Fruit fly (Drosophila melanogaster) whole organism, pupa: Measurements from ENCODE around the gene CG33257.

Source experiments
- CG10348 ChIP-seq: fragments of 200-800 bp; sonication (Bioruptor generic); IDR thresholded peaks from 2 replicates; pipeline ENCODE4 v1.3.6; 2022; ENCODE audit warnings: missing biosample characterization, missing genetic modification characterization
- CG12605 ChIP-seq: fragments of 200-800 bp; sonication (Bioruptor generic); IDR thresholded peaks from 2 replicates; pipeline ENCODE4 v1.3.6; 2022; ENCODE audit warnings: missing biosample characterization, missing genetic modification characterization
- CG13204 ChIP-seq: fragments of 200-800 bp; sonication (Bioruptor generic); optimal IDR thresholded peaks from 2 replicates; lab custom pipeline; 2018; ENCODE audit warnings: missing biosample characterization, mild to moderate bottlenecking, missing genetic modification characterization, moderate library complexity
- CG14655 ChIP-seq: fragments of 200-800 bp; sonication (Bioruptor generic); optimal IDR thresholded peaks from 3 replicates; lab custom pipeline; 2017; ENCODE audit warnings: mild to moderate bottlenecking, missing biosample characterization, missing genetic modification reagents, missing genetic modification characterization
- CG15710 ChIP-seq: fragments of 200-800 bp; sonication (Bioruptor generic); optimal IDR thresholded peaks from 2 replicates; lab custom pipeline; 2018; ENCODE audit warnings: missing biosample characterization, mild to moderate bottlenecking, missing genetic modification characterization, moderate library complexity
- CG17806 ChIP-seq: fragments of 200-800 bp; sonication (Bioruptor generic); optimal IDR thresholded peaks from 2 replicates; lab custom pipeline; 2018; ENCODE audit warnings: missing biosample characterization, mild to moderate bottlenecking, missing genetic modification characterization, moderate library complexity
- CG32121 ChIP-seq: fragments of 200-800 bp; sonication (Bioruptor generic); IDR thresholded peaks from 2 replicates; pipeline ENCODE4 v1.3.6; 2022; ENCODE audit warnings: missing biosample characterization, missing genetic modification characterization
- CG34367 ChIP-seq: fragments of 200-800 bp; sonication (Bioruptor generic); optimal IDR thresholded peaks from 2 replicates; lab custom pipeline; 2018; ENCODE audit warnings: missing biosample characterization, mild to moderate bottlenecking, missing genetic modification characterization
- CG4496 ChIP-seq: fragments of 200-800 bp; sonication (Bioruptor generic); IDR thresholded peaks from 3 replicates; pipeline ENCODE4 v1.3.6; 2022; ENCODE audit warnings: missing biosample characterization, missing genetic modification characterization
- CG8159 ChIP-seq: fragments of 200-800 bp; sonication (Bioruptor generic); optimal IDR thresholded peaks from 3 replicates; lab custom pipeline; 2018; ENCODE audit warnings: missing biosample characterization, mild to moderate bottlenecking, missing genetic modification characterization, moderate library complexity
- CG8301 ChIP-seq: fragments of 200-800 bp; sonication (Bioruptor generic); optimal IDR thresholded peaks from 2 replicates; lab custom pipeline; 2018; ENCODE audit warnings: missing biosample characterization, mild to moderate bottlenecking, missing genetic modification characterization
- CG9948 ChIP-seq: fragments of 200-800 bp; sonication (Bioruptor generic); optimal IDR thresholded peaks from 2 replicates; lab custom pipeline; 2018; ENCODE audit warnings: missing biosample characterization, mild to moderate bottlenecking, missing genetic modification characterization, moderate library complexity
- D1 ChIP-seq: fragments of 200-800 bp; sonication (Bioruptor generic); optimal IDR thresholded peaks from 2 replicates; lab custom pipeline; 2018; ENCODE audit warnings: missing biosample characterization, mild to moderate bottlenecking, missing genetic modification characterization, moderate library complexity
- EcR ChIP-seq: fragments of 200-800 bp; sonication (Bioruptor generic); optimal IDR thresholded peaks from 3 replicates; lab custom pipeline; 2019; ENCODE audit warnings: missing biosample characterization, missing genetic modification characterization, mild to moderate bottlenecking, moderate library complexity, missing genetic modification reagents
- Ets98B ChIP-seq: fragments of 200-800 bp; sonication (Bioruptor generic); IDR thresholded peaks from 2 replicates; pipeline ENCODE4 v1.3.6; 2022; ENCODE audit warnings: missing biosample characterization, missing genetic modification characterization
- Pif1A ChIP-seq: fragments of 200-800 bp; sonication (Bioruptor generic); optimal IDR thresholded peaks from 3 replicates; lab custom pipeline; 2016; ENCODE audit warnings: missing biosample characterization, missing genetic modification characterization
- Pif1B ChIP-seq: fragments of 200-800 bp; sonication (Bioruptor generic); optimal IDR thresholded peaks from 3 replicates; lab custom pipeline; 2016; ENCODE audit warnings: missing biosample characterization, missing genetic modification characterization
- Snoo ChIP-seq: fragments of 200-800 bp; sonication (Bioruptor generic); optimal IDR thresholded peaks from 3 replicates; lab custom pipeline; 2017; ENCODE audit warnings: missing biosample characterization, mild to moderate bottlenecking, missing genetic modification characterization, inconsistent platforms
- fd96Ca ChIP-seq: fragments of 200-800 bp; sonication (Bioruptor generic); IDR thresholded peaks from 3 replicates; pipeline ENCODE4 v1.3.6; 2022; ENCODE audit warnings: missing biosample characterization, missing genetic modification characterization
- gl ChIP-seq: fragments of 200-800 bp; sonication (Bioruptor generic); optimal IDR thresholded peaks from 2 replicates; lab custom pipeline; 2018; ENCODE audit warnings: missing biosample characterization, mild to moderate bottlenecking, missing genetic modification characterization
- rn ChIP-seq: fragments of 200-800 bp; sonication (Bioruptor generic); IDR thresholded peaks from 2 replicates; pipeline ENCODE4 v1.3.6; 2022; ENCODE audit warnings: missing biosample characterization, missing genetic modification characterization

Gene CG33257

dm6 chr3L:16334876-16335275 is 11.2 kb upstream of the CG33257 start:
- TF ChIP-seq EcR (GFP tag; lab: Kevin White, UChicago): peak; percentile 25
- TF ChIP-seq fd96Ca (GFP tag; lab: Robert Waterston, UW): 0 out of 3 replicates have a peak, but pooled peaks have one; percentile 15
- TF ChIP-seq Pif1B (GFP tag; lab: Kevin White, UChicago): no peak
- no peak for TF ChIP-seq CG8159
- TF ChIP-seq rn (GFP tag; lab: Robert Waterston, UW): no peak
- peak; percentile 69; the same call in 2 of the 3 replicates for TF ChIP-seq CG4496 (GFP tag; lab: Robert Waterston, UW)
- TF ChIP-seq CG14655: no peak

dm6 chr3L:16337739-16338138 is 8.4 kb upstream of the CG33257 start:
- TF ChIP-seq D1 (no peak), EcR (GFP tag; lab: Kevin White, UChicago) (no peak), fd96Ca (GFP tag; lab: Robert Waterston, UW) (no peak), CG14655 (no peak), CG32121 (GFP tag; lab: Robert Waterston, UW) (no peak)
- TF ChIP-seq, all 21 proteins: peak for 0

- TF ChIP-seq Pif1B (GFP tag; lab: Kevin White, UChicago) (no peak), CG8159 (no peak), Pif1A (GFP tag; lab: Kevin White, UChicago) (no peak), CG13204 (no peak), CG9948 (tag; lab: Kevin White, UChicago) (no peak), CG12605 (no peak), EcR (GFP tag; lab: Kevin White, UChicago) (no peak), Snoo (tag; lab: Kevin White, UChicago) (no peak), fd96Ca (GFP tag; lab: Robert Waterston, UW) (no peak), CG4496 (GFP tag; lab: Robert Waterston, UW) (no peak), Ets98B (GFP tag; lab: Robert Waterston, UW) (no peak), CG10348 (GFP tag; lab: Robert Waterston, UW) (no peak), CG32121 (GFP tag; lab: Robert Waterston, UW) (no peak), rn (GFP tag; lab: Robert Waterston, UW) (no peak), CG17806 (tag; lab: Kevin White, UChicago) (no peak), gl (tag; lab: Kevin White, UChicago) (no peak), CG15710 (tag; lab: Kevin White, UChicago) (no peak), CG34367 (tag; lab: Kevin White, UChicago) (no peak)
Measured at dm6 chr3L:16338703-16339102, 7.4 kb upstream of the CG33257 start, which contains the start of gene CG4998. CG4998 (plus strand) TSS chr3L:16339003.

dm6 chr3L:16339463-16339862 is 6.7 kb upstream of the CG33257 start:
- TF ChIP-seq Pif1A (GFP tag; lab: Kevin White, UChicago) (no peak), CG4496 (GFP tag; lab: Robert Waterston, UW) (no peak), Snoo (tag; lab: Kevin White, UChicago) (no peak), CG10348 (GFP tag; lab: Robert Waterston, UW) (no peak), CG17806 (tag; lab: Kevin White, UChicago) (no peak), CG14655 (no peak), CG9948 (tag; lab: Kevin White, UChicago) (no peak), CG32121 (GFP tag; lab: Robert Waterston, UW) (no peak), D1 (no peak), Pif1B (GFP tag; lab: Kevin White, UChicago) (no peak), CG13204 (no peak), CG34367 (tag; lab: Kevin White, UChicago) (no peak), fd96Ca (GFP tag; lab: Robert Waterston, UW) (no peak), EcR (GFP tag; lab: Kevin White, UChicago) (no peak), CG8301 (tag; lab: Kevin White, UChicago) (no peak), CG15710 (tag; lab: Kevin White, UChicago) (no peak), Ets98B (GFP tag; lab: Robert Waterston, UW) (no peak; the same call in 1 of the 2 replicates), CG12605 (no peak), rn (GFP tag; lab: Robert Waterston, UW) (no peak), gl (tag; lab: Kevin White, UChicago) (no peak)
- TF ChIP-seq, all 21 proteins: peak for 0

- TF ChIP-seq EcR (GFP tag; lab: Kevin White, UChicago) (peak; percentile 35), CG34367 (tag; lab: Kevin White, UChicago) (no peak), CG13204 (no peak), CG32121 (GFP tag; lab: Robert Waterston, UW) (no peak)
Measured at dm6 chr3L:16339873-16340272, 6.2 kb upstream of the CG33257 start.

- TF ChIP-seq gl (tag; lab: Kevin White, UChicago): no peak
- no peak for TF ChIP-seq CG13204
- no peak for TF ChIP-seq CG9948 (tag; lab: Kevin White, UChicago)
- no peak for TF ChIP-seq D1
- no peak for TF ChIP-seq CG8301 (tag; lab: Kevin White, UChicago)
- TF ChIP-seq fd96Ca (GFP tag; lab: Robert Waterston, UW): no peak
- no peak for TF ChIP-seq CG14655
- TF ChIP-seq CG32121 (GFP tag; lab: Robert Waterston, UW): no peak
Measured at dm6 chr3L:16347914-16348313, 1.8 kb downstream of the CG33257 start, which contains the start of gene mRpS34. mRpS34 (plus strand) TSS chr3L:16348074.

dm6 chr3L:16349686-16350085 is 3.6 kb downstream of the CG33257 start:
- TF ChIP-seq CG10348 (GFP tag; lab: Robert Waterston, UW): no peak
- no peak for TF ChIP-seq CG8159
- TF ChIP-seq CG15710 (tag; lab: Kevin White, UChicago): no peak
- TF ChIP-seq CG4496 (GFP tag; lab: Robert Waterston, UW): no peak
- TF ChIP-seq Pif1B (GFP tag; lab: Kevin White, UChicago): no peak
- TF ChIP-seq Snoo (tag; lab: Kevin White, UChicago): no peak
- TF ChIP-seq, all 21 proteins: peak for 0
